Fruit fly (Drosophila melanogaster) whole organism, pupa: ENCODE results near the gene CG11658.

ENCODE experiments used
- CG17806 ChIP-seq: fragments of 200-800 bp; sonication (Bioruptor generic); optimal IDR thresholded peaks from 2 replicates; lab custom pipeline; 2018; ENCODE audit warnings: missing biosample characterization, mild to moderate bottlenecking, missing genetic modification characterization, moderate library complexity
- CG8301 ChIP-seq: fragments of 200-800 bp; sonication (Bioruptor generic); optimal IDR thresholded peaks from 2 replicates; lab custom pipeline; 2018; ENCODE audit warnings: missing biosample characterization, mild to moderate bottlenecking, missing genetic modification characterization
- CG9948 ChIP-seq: fragments of 200-800 bp; sonication (Bioruptor generic); optimal IDR thresholded peaks from 2 replicates; lab custom pipeline; 2018; ENCODE audit warnings: missing biosample characterization, mild to moderate bottlenecking, missing genetic modification characterization, moderate library complexity
- EcR ChIP-seq: fragments of 200-800 bp; sonication (Bioruptor generic); optimal IDR thresholded peaks from 3 replicates; lab custom pipeline; 2019; ENCODE audit warnings: missing biosample characterization, missing genetic modification characterization, mild to moderate bottlenecking, moderate library complexity, missing genetic modification reagents
- Pif1A ChIP-seq: fragments of 200-800 bp; sonication (Bioruptor generic); optimal IDR thresholded peaks from 3 replicates; lab custom pipeline; 2016; ENCODE audit warnings: missing biosample characterization, missing genetic modification characterization
- Pif1B ChIP-seq: fragments of 200-800 bp; sonication (Bioruptor generic); optimal IDR thresholded peaks from 3 replicates; lab custom pipeline; 2016; ENCODE audit warnings: missing biosample characterization, missing genetic modification characterization
- Snoo ChIP-seq: fragments of 200-800 bp; sonication (Bioruptor generic); optimal IDR thresholded peaks from 3 replicates; lab custom pipeline; 2017; ENCODE audit warnings: missing biosample characterization, mild to moderate bottlenecking, missing genetic modification characterization, inconsistent platforms

DNA sequence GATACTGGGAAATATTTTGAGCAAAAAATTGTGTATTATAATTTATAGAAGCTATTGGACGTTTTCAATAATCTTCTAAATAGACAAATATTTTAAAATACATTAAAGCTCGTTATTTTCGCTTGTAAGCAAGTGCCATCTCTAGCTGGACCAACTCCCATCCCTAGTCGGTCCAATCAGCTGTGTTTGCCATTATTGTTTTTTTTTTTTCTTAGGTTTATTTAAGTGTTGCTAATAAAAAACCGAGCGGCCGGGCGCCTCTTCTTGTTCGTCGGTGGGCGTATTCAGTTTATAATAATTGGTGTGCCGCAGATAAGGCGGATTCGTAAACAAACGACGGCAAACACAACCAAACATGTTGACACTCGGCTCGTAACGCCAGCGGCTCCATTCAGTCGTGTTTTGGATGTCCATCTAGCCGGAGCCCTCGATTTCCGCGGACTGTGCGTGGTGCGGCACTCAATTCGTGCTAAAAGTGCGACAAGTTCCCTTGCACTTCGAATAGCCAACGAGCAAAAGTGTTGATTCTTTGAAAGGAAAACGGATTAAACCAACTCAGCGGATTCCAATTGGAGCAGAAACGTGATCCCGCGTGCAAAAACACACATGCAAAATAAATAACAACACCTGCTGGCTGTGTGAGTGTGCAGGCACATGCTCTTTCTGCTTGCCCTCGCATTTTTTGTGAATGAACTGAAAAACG lies 24.4 kb downstream of the CG11658 start, which contains the start of gene Sugb:
- peak; percentile 51 for TF ChIP-seq Snoo
- TF ChIP-seq Pif1A (GFP tag; lab: Kevin White, UChicago), result peak; percentile 82
- TF ChIP-seq EcR (GFP tag; lab: Kevin White, UChicago), result peak; percentile 16
- TF ChIP-seq CG9948 (tag; lab: Kevin White, UChicago), result no peak
- TF ChIP-seq Pif1B, result peak; percentile 60
- no peak for TF ChIP-seq CG8301
- TF ChIP-seq CG17806 (tag; lab: Kevin White, UChicago), result peak; percentile 30
